Worm (Caenorhabditis elegans) whole organism, early embryonic: ENCODE data around the gene Y67H2A.7.

Source experiments
- ama-1 ChIP-seq: fragments of 150-350 bp; optimal IDR thresholded peaks from 2 replicates; lab custom pipeline; 2014
- ceh-13 ChIP-seq: fragments of 200-800 bp; sonication (Bioruptor generic); optimal IDR thresholded peaks from 2 replicates; lab custom pipeline; 2018; ENCODE audit warnings: mild to moderate bottlenecking, missing genetic modification characterization, missing compliant biosample characterization
- ceh-36 ChIP-seq: sonication (generic microtip); optimal IDR thresholded peaks from 2 replicates; lab custom pipeline; 2016; ENCODE audit warnings: missing genetic modification characterization, inconsistent platforms, missing compliant biosample characterization
- ets-7 ChIP-seq: sonication (generic microtip); optimal IDR thresholded peaks from 2 replicates; lab custom pipeline; 2016; ENCODE audit warnings: missing genotype, missing genetic modification characterization, missing compliant biosample characterization
- hmbx-1 ChIP-seq: sonication (generic microtip); optimal IDR thresholded peaks from 2 replicates; lab custom pipeline; 2016; ENCODE audit warnings: mild to moderate bottlenecking, missing genetic modification characterization, missing compliant biosample characterization
- hmg-4 ChIP-seq: fragments of 200-800 bp; sonication (Bioruptor generic); optimal IDR thresholded peaks from 2 replicates; lab custom pipeline; 2018; ENCODE audit warnings: mild to moderate bottlenecking, missing genetic modification characterization, missing compliant biosample characterization
- hnd-1 ChIP-seq: sonication (generic microtip); optimal IDR thresholded peaks from 2 replicates; lab custom pipeline; 2016; ENCODE audit warnings: missing genetic modification characterization, missing compliant biosample characterization
- scrt-1 ChIP-seq: fragments of 200-800 bp; sonication (Bioruptor generic); IDR thresholded peaks from 2 replicates; pipeline ENCODE4 v1.3.6; 2022; ENCODE audit warnings: missing genetic modification characterization, missing compliant biosample characterization
- sea-1 ChIP-seq: fragments of 200-800 bp; sonication (Bioruptor generic); conservative IDR thresholded peaks from 2 replicates; pipeline ENCODE4 v1.3.6; 2022; ENCODE audit warnings: missing genetic modification characterization, missing compliant biosample characterization
- tbx-11 ChIP-seq: fragments of 200-800 bp; sonication (Bioruptor generic); IDR thresholded peaks from 2 replicates; pipeline ENCODE4 v1.3.6; 2022; ENCODE audit warnings: missing genetic modification characterization, missing compliant biosample characterization
- tbx-37 ChIP-seq: fragments of 200-800 bp; sonication (Bioruptor generic); conservative IDR thresholded peaks from 2 replicates; pipeline ENCODE4 v1.3.6; 2022; ENCODE audit warnings: missing genetic modification reagents, missing genetic modification characterization, missing compliant biosample characterization

DNA sequence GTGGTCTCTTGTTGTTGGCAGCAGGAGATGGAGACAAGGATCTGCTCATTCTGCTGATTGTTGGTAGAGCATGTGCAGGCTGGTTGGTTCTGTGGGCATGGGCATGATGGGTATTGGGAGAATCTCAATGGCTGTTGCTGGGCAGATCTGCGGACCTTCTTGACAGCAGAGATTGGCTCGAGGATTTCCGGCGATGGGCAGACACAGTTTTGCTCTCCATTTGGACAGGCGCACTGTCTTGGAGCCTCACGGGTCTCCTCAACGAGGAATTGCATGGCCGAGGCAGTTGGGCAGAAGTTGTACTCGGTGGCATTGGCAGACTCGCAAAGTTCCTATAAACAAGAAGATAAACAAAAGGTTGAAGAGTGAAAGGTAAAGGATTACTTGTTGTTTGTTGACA is 27.0 kb downstream of the Y67H2A.7 start:
- TF ChIP-seq sea-1 (GFP tag; lab: Robert Waterston, UW) (no peak), hmg-4 (GFP tag; lab: Kevin White, UChicago) (no peak), tbx-37 (GFP tag; lab: Robert Waterston, UW) (no peak), ama-1 (no peak), ceh-13 (no peak), tbx-11 (no peak), hnd-1 (tag; lab: Kevin White, UChicago) (no peak), ets-7 (tag; lab: Kevin White, UChicago) (no peak), scrt-1 (GFP tag; lab: Robert Waterston, UW) (no peak), ceh-36 (tag; lab: Kevin White, UChicago) (no peak), hmbx-1 (tag; lab: Kevin White, UChicago) (no peak)
